Fruit fly (Drosophila melanogaster) Kc167 (cell line): ENCODE results near the gene KdelR.

Experiments
- Myc ChIP-seq: fragments of >200 bp; optimal IDR thresholded peaks from 2 replicates; lab custom pipeline; 2017; ENCODE audit warnings: missing external identifiers
- h ChIP-seq: fragments of >200 bp; optimal IDR thresholded peaks from 3 replicates; lab custom pipeline; 2018; ENCODE audit warnings: missing external identifiers
- psq ChIP-seq: fragments of >200 bp; optimal IDR thresholded peaks from 2 replicates; lab custom pipeline; 2017; ENCODE audit warnings: missing external identifiers
- ttk ChIP-seq: sonication (Bioruptor generic); optimal IDR thresholded peaks from 2 replicates; lab custom pipeline; 2017; ENCODE audit warnings: missing external identifiers

- TF ChIP-seq psq (lab: Kevin White, UChicago) (no peak), Myc (lab: Kevin White, UChicago) (no peak), ttk (no peak), h (lab: Kevin White, UChicago) (no peak)
These were observed 41.7 kb downstream of the KdelR start for dm6 chr2L:10468388-10468787.
